Fruit fly (Drosophila melanogaster) whole organism: ENCODE results near the gene spdo.

ENCODE experiments used
- Dll ChIP-seq: fragments of >200 bp; optimal IDR thresholded peaks from 2 replicates; lab custom pipeline; 2017
- EcR ChIP-seq, 2 experiments: fragments of >200 bp; optimal IDR thresholded peaks; 2 replicates each; lab custom pipeline; 2017; ENCODE audit warnings: missing biosample characterization in 2 of 2, missing genetic modification characterization in 2 of 2, missing genetic modification reagents in 2 of 2

DNA sequence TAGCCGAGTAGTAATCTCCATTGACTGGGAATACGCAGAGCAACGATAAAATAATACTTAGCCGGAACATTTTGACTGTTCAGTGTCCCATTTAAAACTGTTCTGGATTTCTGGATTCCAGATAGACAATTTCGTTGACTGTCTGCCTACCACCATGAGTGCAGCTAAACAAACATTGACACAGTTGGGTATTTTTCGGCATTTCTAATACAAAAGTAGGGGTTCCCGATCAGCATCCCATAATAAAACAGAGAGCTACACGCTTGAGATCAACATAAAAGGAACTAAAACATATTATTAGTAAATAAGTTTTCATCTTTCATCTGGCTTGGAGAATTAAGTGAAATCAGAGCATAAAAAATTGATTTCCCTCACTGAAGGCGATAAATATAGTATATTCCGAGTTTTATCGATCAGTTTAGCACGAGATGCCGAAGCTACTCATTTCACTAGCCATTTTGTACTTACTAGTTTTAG, 29.1 kb downstream of the spdo start, which contains the start of the genes PH4alphaSG1 and CG15539:
- TF ChIP-seq Dll (no peak), EcR (GFP tag; optimal IDR thresholded peaks at IDR 0.05; lab: Kevin White, UChicago) (no peak)
